Worm (Caenorhabditis elegans): ENCODE measurements around the gene lin-2.

Gene lin-2

ce11 chrX:12360444-12360843, 53.4 kb downstream of the lin-2 start, which contains the start of the genes nspc-15 and F19H6.6:
Gene nspc-15, plus strand, starts transcription at chrX:12360744.
Gene F19H6.6, plus strand, starts transcription at chrX:12360827.
- TF ChIP-seq C08G9.2 (tag; optimal IDR thresholded peaks at IDR 0.05) (no peak), F13H6.1 (tag; optimal IDR thresholded peaks at IDR 0.05) (no peak), tbx-2 (tag; optimal IDR thresholded peaks at IDR 0.05) (no peak), nhr-232 (tag; optimal IDR thresholded peaks at IDR 0.05) (no peak), che-1 (tag; optimal IDR thresholded peaks at IDR 0.05) (no peak), ceh-14 (tag; optimal IDR thresholded peaks at IDR 0.05) (no peak), hlh-13 (GFP tag; optimal IDR thresholded peaks at IDR 0.05) (no peak), lim-6 (tag; optimal IDR thresholded peaks at IDR 0.05) (no peak)

ce11 chrX:12358957-12359356, 54.9 kb downstream of the lin-2 start, which contains the start of gene nspc-14:
Gene nspc-14, minus strand, starts transcription at chrX:12359057.
- TF ChIP-seq fax-1 (tag; optimal IDR thresholded peaks at IDR 0.05) (no peak), ceh-22 (tag; optimal IDR thresholded peaks at IDR 0.05) (no peak), hlh-8 (tag; optimal IDR thresholded peaks at IDR 0.05) (no peak), madf-2 (tag; optimal IDR thresholded peaks at IDR 0.05) (no peak), unc-3 (GFP tag; conservative IDR thresholded peaks at IDR 0.05) (no peak), unc-3 (tag; optimal IDR thresholded peaks at IDR 0.05) (no peak), hlh-6 (tag; optimal IDR thresholded peaks at IDR 0.05) (no peak), sox-2 (GFP tag; IDR thresholded peaks at IDR 0.05) (no peak), ref-2 (tag; optimal IDR thresholded peaks at IDR 0.05) (no peak), ttx-3 (tag; optimal IDR thresholded peaks at IDR 0.05) (no peak), lim-6 (tag; optimal IDR thresholded peaks at IDR 0.05) (no peak), nfya-1 (tag; optimal IDR thresholded peaks at IDR 0.05) (no peak), ahr-1 (tag; optimal IDR thresholded peaks at IDR 0.05) (no peak), tbx-2 (tag; optimal IDR thresholded peaks at IDR 0.05) (no peak)

DNA sequence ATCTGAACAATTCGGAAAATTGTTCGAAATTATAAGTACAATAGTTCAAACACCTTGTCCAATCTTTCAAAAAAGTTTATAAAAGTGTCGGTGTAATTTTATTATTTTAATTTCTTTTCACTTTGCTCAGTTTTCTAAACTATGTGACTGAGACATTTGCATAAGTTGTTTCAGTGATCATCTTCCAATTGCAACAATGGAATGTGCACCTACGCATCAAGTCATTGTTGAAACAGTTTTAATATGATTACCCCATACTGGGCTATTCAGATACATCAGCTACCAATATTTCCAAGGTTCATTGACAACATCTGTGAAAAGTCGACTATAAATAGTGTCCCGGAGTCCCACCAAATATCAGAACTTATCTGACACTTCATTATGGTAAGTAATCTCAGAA, 56.7 kb downstream of the lin-2 start, which contains the start of gene nspc-13:
nspc-13 (plus strand) TSS at position 301 of the 400 bp plus-strand sequence.
- TF ChIP-seq npax-4 (tag; optimal IDR thresholded peaks at IDR 0.05) (no peak), gmeb-2 (tag; optimal IDR thresholded peaks at IDR 0.05) (no peak), ceh-18 (tag; optimal IDR thresholded peaks at IDR 0.05) (no peak), F13H6.1 (tag; optimal IDR thresholded peaks at IDR 0.05) (no peak), eyg-1 (tag; optimal IDR thresholded peaks at IDR 0.05) (no peak), K02D7.2 (tag; optimal IDR thresholded peaks at IDR 0.05) (no peak), lin-11 (tag; optimal IDR thresholded peaks at IDR 0.05) (no peak), sox-2 (GFP tag; IDR thresholded peaks at IDR 0.05) (no peak), unc-3 (GFP tag; conservative IDR thresholded peaks at IDR 0.05) (no peak), unc-3 (tag; optimal IDR thresholded peaks at IDR 0.05) (no peak), pha-4 (tag; optimal IDR thresholded peaks at IDR 0.05) (no peak), dve-1 (tag; optimal IDR thresholded peaks at IDR 0.05) (no peak), hlh-15 (tag; optimal IDR thresholded peaks at IDR 0.05) (no peak), Y22D7AL.16 (tag; optimal IDR thresholded peaks at IDR 0.05) (no peak), nhr-232 (tag; optimal IDR thresholded peaks at IDR 0.05) (no peak), zip-5 (tag; optimal IDR thresholded peaks at IDR 0.05) (no peak), tbx-7 (tag; optimal IDR thresholded peaks at IDR 0.05) (no peak)

- TF ChIP-seq pros-1 (tag; optimal IDR thresholded peaks at IDR 0.05) (no peak), ttx-3 (tag; optimal IDR thresholded peaks at IDR 0.05) (no peak), ceh-22 (tag; optimal IDR thresholded peaks at IDR 0.05) (no peak)
Measured at ce11 chrX:12356581-12356980, 57.3 kb downstream of the lin-2 start, which contains the start of gene nspc-12. Gene nspc-12, minus strand, starts transcription at chrX:12356681.

DNA sequence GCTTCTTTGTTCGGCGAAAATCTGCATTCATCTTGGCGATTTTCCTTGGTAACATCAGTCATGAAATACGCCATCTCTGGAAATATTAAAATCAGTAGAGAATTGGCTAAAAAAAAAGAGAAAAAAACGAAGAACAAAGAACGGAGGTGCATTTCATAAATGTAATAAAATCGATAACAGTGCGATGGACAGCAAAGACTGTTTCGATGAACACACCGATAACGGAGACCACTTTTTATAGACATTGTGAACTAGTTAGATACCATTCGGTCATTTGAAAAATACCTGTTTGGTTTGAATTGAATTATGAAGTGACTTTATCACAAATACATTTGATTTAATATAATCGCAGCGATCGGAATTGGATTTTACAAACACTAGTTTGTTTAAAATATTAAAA, 61.0 kb downstream of the lin-2 start, which contains the start of gene F42F12.4:
F42F12.4 (minus strand) TSS at position 76 of the 400 bp plus-strand sequence.
- TF ChIP-seq hlh-15 (tag; optimal IDR thresholded peaks at IDR 0.05): no peak
- TF ChIP-seq ceh-2 (tag; optimal IDR thresholded peaks at IDR 0.05): no peak
- TF ChIP-seq nhr-232 (tag; optimal IDR thresholded peaks at IDR 0.05): no peak
- TF ChIP-seq ref-2 (tag; optimal IDR thresholded peaks at IDR 0.05): no peak
- TF ChIP-seq lim-6 (tag; optimal IDR thresholded peaks at IDR 0.05): no peak
- TF ChIP-seq eyg-1 (tag; optimal IDR thresholded peaks at IDR 0.05): no peak
- no peak for TF ChIP-seq pha-2 (tag; optimal IDR thresholded peaks at IDR 0.05)
- no peak for TF ChIP-seq ceh-24 (tag; optimal IDR thresholded peaks at IDR 0.05)
- TF ChIP-seq pros-1 (tag; optimal IDR thresholded peaks at IDR 0.05): no peak
- TF ChIP-seq sox-2 (GFP tag; IDR thresholded peaks at IDR 0.05): no peak
